Fruit fly (Drosophila melanogaster) whole organism, embryonic: ENCODE data around the gene CG17239.

Experiments
- Ada2b ChIP-seq: fragments of 200-800 bp; sonication (Bioruptor generic); IDR thresholded peaks from 2 replicates; pipeline ENCODE4 v1.3.6; 2022; ENCODE audit warnings: missing biosample characterization, missing genetic modification characterization
- BEAF-32 ChIP-seq: fragments of 200-800 bp; sonication (Bioruptor generic); optimal IDR thresholded peaks from 3 replicates; lab custom pipeline; 2017; ENCODE audit warnings: missing biosample characterization, missing genetic modification characterization, mild to moderate bottlenecking, moderate library complexity, missing genetic modification reagents
- CG10209 ChIP-seq: fragments of 200-800 bp; sonication (Bioruptor generic); optimal IDR thresholded peaks from 3 replicates; lab custom pipeline; 2017; ENCODE audit warnings: missing biosample characterization, mild to moderate bottlenecking, missing genetic modification characterization, missing genetic modification reagents
- CG10979 ChIP-seq: fragments of 200-800 bp; sonication (Bioruptor generic); optimal IDR thresholded peaks from 2 replicates; lab custom pipeline; 2018; ENCODE audit warnings: missing biosample characterization, mild to moderate bottlenecking, missing genetic modification characterization, moderate library complexity
- CG11504 ChIP-seq: fragments of 200-800 bp; sonication (Bioruptor generic); optimal IDR thresholded peaks from 3 replicates; lab custom pipeline; 2019; ENCODE audit warnings: missing biosample characterization, mild to moderate bottlenecking, missing genetic modification characterization, moderate library complexity
- CG15514 ChIP-seq: fragments of 200-800 bp; sonication (Bioruptor generic); optimal IDR thresholded peaks from 3 replicates; lab custom pipeline; 2017; ENCODE audit warnings: missing biosample characterization, missing genetic modification characterization, mild to moderate bottlenecking, moderate library complexity, missing genetic modification reagents
- CG16863 ChIP-seq: fragments of 200-800 bp; sonication (Bioruptor generic); optimal IDR thresholded peaks from 3 replicates; lab custom pipeline; 2016; ENCODE audit warnings: missing biosample characterization, missing genetic modification characterization
- CG17359 ChIP-seq: fragments of 200-800 bp; sonication (Bioruptor generic); optimal IDR thresholded peaks from 3 replicates; lab custom pipeline; 2018; ENCODE audit warnings: missing biosample characterization, mild to moderate bottlenecking, missing genetic modification characterization, moderate library complexity
- CG17361 ChIP-seq: fragments of 200-800 bp; sonication (Bioruptor generic); IDR thresholded peaks from 3 replicates; pipeline ENCODE4 v1.3.6; 2022; ENCODE audit warnings: missing biosample characterization, missing genetic modification characterization
- CG18011 ChIP-seq: fragments of 200-800 bp; sonication (Bioruptor generic); optimal IDR thresholded peaks from 2 replicates; lab custom pipeline; 2017; ENCODE audit warnings: missing biosample characterization, missing genetic modification characterization, mild to moderate bottlenecking, moderate library complexity, missing genotype
- CG3407 ChIP-seq: fragments of 200-800 bp; sonication (Bioruptor generic); optimal IDR thresholded peaks from 2 replicates; lab custom pipeline; 2018; ENCODE audit warnings: missing biosample characterization, mild to moderate bottlenecking, missing genetic modification characterization
- CG4404 ChIP-seq: fragments of 200-800 bp; sonication (Bioruptor generic); IDR thresholded peaks from 2 replicates; pipeline ENCODE4 v1.3.6; 2022; ENCODE audit warnings: missing biosample characterization, missing genetic modification characterization
- CG5180 ChIP-seq: fragments of 200-800 bp; sonication (Bioruptor generic); optimal IDR thresholded peaks from 3 replicates; lab custom pipeline; 2017; ENCODE audit warnings: missing biosample characterization, missing genetic modification characterization, mild to moderate bottlenecking, moderate library complexity, missing genetic modification reagents
- CG8478 ChIP-seq: fragments of >200 bp; optimal IDR thresholded peaks from 2 replicates; lab custom pipeline; 2018
- CG8924 ChIP-seq: fragments of 200-800 bp; optimal IDR thresholded peaks from 3 replicates; lab custom pipeline; 2019; ENCODE audit warnings: missing biosample characterization, mild to moderate bottlenecking, missing genetic modification characterization, moderate library complexity
- Doc2 ChIP-seq: fragments of 200-800 bp; sonication (Bioruptor generic); IDR thresholded peaks from 2 replicates; pipeline ENCODE4 v1.3.6; 2022; ENCODE audit warnings: missing biosample characterization, missing genetic modification characterization
- Eip74EF ChIP-seq, 2 experiments: fragments of 200-800 bp in 1 of 2; fragments of >200 bp in 1 of 2; sonication (Bioruptor generic) in 1 of 2; optimal IDR thresholded peaks; 2 replicates each; lab custom pipeline; 2017 to 2019; ENCODE audit warnings: missing biosample characterization in 2 of 2, missing genetic modification characterization in 2 of 2, mild to moderate bottlenecking in 1 of 2, moderate library complexity in 1 of 2
- Myb ChIP-seq: fragments of 200-800 bp; sonication (Bioruptor generic); optimal IDR thresholded peaks from 2 replicates; lab custom pipeline; 2016; ENCODE audit warnings: missing biosample characterization, missing genetic modification characterization
- Nf-YB ChIP-seq: fragments of 200-800 bp; sonication (Bioruptor generic); optimal IDR thresholded peaks from 3 replicates; lab custom pipeline; 2019; ENCODE audit warnings: missing biosample characterization, mild to moderate bottlenecking, missing genetic modification characterization, moderate library complexity
- Oli ChIP-seq: fragments of 200-800 bp; sonication (Bioruptor generic); optimal IDR thresholded peaks from 2 replicates; lab custom pipeline; 2018; ENCODE audit warnings: missing biosample characterization, mild to moderate bottlenecking, missing genetic modification characterization, moderate library complexity
- PHDP ChIP-seq: fragments of 200-800 bp; sonication (Bioruptor generic); optimal IDR thresholded peaks from 3 replicates; lab custom pipeline; 2018; ENCODE audit warnings: missing biosample characterization, mild to moderate bottlenecking, missing genetic modification characterization, moderate library complexity
- Pdp1 ChIP-seq, 2 experiments: fragments of 200-800 bp; sonication (Bioruptor generic); optimal IDR thresholded peaks; 3 replicates each; lab custom pipeline; 2016; ENCODE audit warnings: missing biosample characterization in 2 of 2, missing genetic modification characterization in 2 of 2, mild to moderate bottlenecking in 1 of 2, moderate library complexity in 1 of 2
- Side ChIP-seq: fragments of 200-800 bp; sonication (Bioruptor generic); optimal IDR thresholded peaks from 2 replicates; lab custom pipeline; 2016; ENCODE audit warnings: missing biosample characterization, missing genetic modification characterization
- Sry-β ChIP-seq: fragments of 200-800 bp; sonication (Bioruptor generic); optimal IDR thresholded peaks from 2 replicates; lab custom pipeline; 2018; ENCODE audit warnings: missing biosample characterization, mild to moderate bottlenecking, missing genetic modification characterization, moderate library complexity
- Trl ChIP-seq, 3 experiments: fragments of >200 bp in 2 of 3; fragments of 200-800 bp in 1 of 3; sonication (Bioruptor generic) in 1 of 3; optimal IDR thresholded peaks; 2 replicates in 1 of 3; 3 replicates in 2 of 3; lab custom pipeline; 2016 to 2017; ENCODE audit warnings: missing biosample characterization in 1 of 3, missing genetic modification characterization in 1 of 3
- ab ChIP-seq: fragments of 200-800 bp; sonication (Bioruptor generic); optimal IDR thresholded peaks from 2 replicates; lab custom pipeline; 2016; ENCODE audit warnings: missing biosample characterization, missing genetic modification characterization
- aop ChIP-seq: fragments of 200-800 bp; sonication (Bioruptor generic); IDR thresholded peaks from 2 replicates; pipeline ENCODE4 v1.3.6; 2022; ENCODE audit warnings: missing biosample characterization, missing genetic modification characterization
- ara ChIP-seq: fragments of 200-800 bp; sonication (Bioruptor generic); IDR thresholded peaks from 2 replicates; pipeline ENCODE4 v1.3.6; 2022; ENCODE audit warnings: missing biosample characterization, missing genetic modification characterization
- ase ChIP-seq: fragments of 200-800 bp; sonication (Bioruptor generic); IDR thresholded peaks from 3 replicates; pipeline ENCODE4 v1.3.6; 2022; ENCODE audit warnings: missing biosample characterization, missing genetic modification characterization
- chinmo ChIP-seq: fragments of 200-800 bp; sonication (Bioruptor generic); IDR thresholded peaks from 4 replicates; pipeline ENCODE4 v1.3.6; 2022; ENCODE audit warnings: missing biosample characterization, missing genetic modification characterization; ENCODE audit not compliant: partially characterized antibody
- emc ChIP-seq: fragments of 200-800 bp; sonication (Bioruptor generic); optimal IDR thresholded peaks from 2 replicates; lab custom pipeline; 2016; ENCODE audit warnings: missing biosample characterization, missing genetic modification characterization
- en ChIP-seq: fragments of 200-800 bp; sonication (Bioruptor generic); optimal IDR thresholded peaks from 2 replicates; lab custom pipeline; 2016; ENCODE audit warnings: missing biosample characterization, missing genetic modification characterization
- fru ChIP-seq: fragments of >200 bp; optimal IDR thresholded peaks from 2 replicates; lab custom pipeline; 2017
- gcm ChIP-seq: fragments of 200-800 bp; sonication (Bioruptor generic); optimal IDR thresholded peaks from 2 replicates; lab custom pipeline; 2019; ENCODE audit warnings: missing biosample characterization, mild to moderate bottlenecking, missing genetic modification characterization, moderate library complexity
- gro ChIP-seq: fragments of 200-800 bp; sonication (Bioruptor generic); optimal IDR thresholded peaks from 2 replicates; lab custom pipeline; 2016; ENCODE audit warnings: missing biosample characterization, missing genetic modification characterization
- her ChIP-seq: fragments of 200-800 bp; sonication (Bioruptor generic); optimal IDR thresholded peaks from 2 replicates; lab custom pipeline; 2016; ENCODE audit warnings: missing biosample characterization, missing genetic modification characterization
- hkb ChIP-seq, 2 experiments: fragments of 200-800 bp in 1 of 2; fragments of >200 bp in 1 of 2; sonication (Bioruptor generic) in 1 of 2; IDR thresholded peaks in 1 of 2; optimal IDR thresholded peaks in 1 of 2; 2 replicates each; pipeline versions ENCODE4 v1.3.6 to Lab custom; 2017 to 2022; ENCODE audit warnings: missing biosample characterization in 1 of 2, missing genetic modification characterization in 1 of 2
- kah ChIP-seq: fragments of 200-800 bp; sonication (Bioruptor generic); optimal IDR thresholded peaks from 2 replicates; lab custom pipeline; 2018; ENCODE audit warnings: missing biosample characterization, mild to moderate bottlenecking, missing genetic modification characterization
- klu ChIP-seq: fragments of 200-800 bp; sonication (Bioruptor generic); IDR thresholded peaks from 2 replicates; pipeline ENCODE4 v1.3.6; 2022; ENCODE audit warnings: missing biosample characterization, missing genetic modification characterization
- lmd ChIP-seq: fragments of 200-800 bp; sonication (Bioruptor generic); IDR thresholded peaks from 2 replicates; pipeline ENCODE4 v1.3.6; 2022; ENCODE audit warnings: missing biosample characterization, missing genetic modification characterization
- mam ChIP-seq: fragments of 200-800 bp; sonication (Bioruptor generic); optimal IDR thresholded peaks from 3 replicates; lab custom pipeline; 2016; ENCODE audit warnings: missing biosample characterization, missing genetic modification characterization
- onecut ChIP-seq: fragments of 200-800 bp; sonication (Bioruptor generic); IDR thresholded peaks from 2 replicates; pipeline ENCODE4 v1.3.6; 2022; ENCODE audit warnings: missing biosample characterization, missing genetic modification characterization
- pfk ChIP-seq: fragments of 200-800 bp; sonication (Bioruptor generic); optimal IDR thresholded peaks from 2 replicates; lab custom pipeline; 2018; ENCODE audit warnings: missing biosample characterization, mild to moderate bottlenecking, missing genetic modification characterization, moderate library complexity
- rib ChIP-seq: fragments of 200-800 bp; sonication (Bioruptor generic); IDR thresholded peaks from 2 replicates; pipeline ENCODE4 v1.3.6; 2022; ENCODE audit warnings: missing biosample characterization, missing genetic modification characterization
- scrt ChIP-seq: fragments of 200-800 bp; sonication (Bioruptor generic); optimal IDR thresholded peaks from 2 replicates; lab custom pipeline; 2018; ENCODE audit warnings: missing biosample characterization, mild to moderate bottlenecking, missing genetic modification characterization, moderate library complexity
- stc ChIP-seq: fragments of 200-800 bp; sonication (Bioruptor generic); IDR thresholded peaks from 2 replicates; pipeline ENCODE4 v1.3.6; 2022; ENCODE audit warnings: missing biosample characterization, missing genetic modification characterization
- tna ChIP-seq: fragments of 200-800 bp; sonication (Bioruptor generic); IDR thresholded peaks from 2 replicates; pipeline ENCODE4 v1.3.6; 2022; ENCODE audit warnings: missing biosample characterization, missing genetic modification characterization; ENCODE audit not compliant: partially characterized antibody
- vnd ChIP-seq: fragments of 200-800 bp; sonication (Bioruptor generic); IDR thresholded peaks from 3 replicates; pipeline ENCODE4 v1.3.6; 2022; ENCODE audit warnings: missing biosample characterization, missing genetic modification characterization; ENCODE audit not compliant: partially characterized antibody
- wdn ChIP-seq: fragments of 200-800 bp; sonication (Bioruptor generic); IDR thresholded peaks from 2 replicates; pipeline ENCODE4 v1.3.6; 2022; ENCODE audit warnings: missing biosample characterization, missing genetic modification characterization

CG17239 gene

DNA sequence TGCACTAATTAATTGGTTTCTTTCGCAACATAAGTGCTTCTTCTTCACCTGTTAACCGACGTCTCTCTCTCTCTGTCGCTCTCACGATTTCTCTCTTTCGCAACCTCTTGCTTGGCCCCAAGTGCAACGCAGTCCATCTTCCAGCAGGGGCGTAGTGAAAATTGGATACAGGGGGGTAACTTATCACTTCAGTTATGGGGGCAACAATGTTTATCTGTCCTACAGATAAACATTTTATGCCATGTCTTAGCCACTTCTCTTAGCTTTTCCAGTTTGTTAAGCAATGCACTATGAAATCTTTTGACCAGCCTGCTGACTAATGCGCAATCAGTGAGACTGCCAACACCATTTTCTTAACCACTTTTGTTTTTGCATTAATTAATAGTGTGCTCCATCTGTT is 24.8 kb downstream of the CG17239 start (continued):
- TF ChIP-seq mam (peak; percentile 6), wdn (no peak), CG16863 (GFP tag; lab: Kevin White, UChicago) (peak; percentile 42), Oli (tag; lab: Kevin White, UChicago) (peak; percentile 64), lmd (GFP tag; lab: Robert Waterston, UW) (peak; percentile 29; the same call in 1 of the 2 replicates), Doc2 (no peak), CG17361 (GFP tag; lab: Robert Waterston, UW) (0 out of 3 replicates have a peak, but pooled peaks have one; percentile 22), BEAF-32 (no peak), Side (GFP tag; lab: Kevin White, UChicago) (peak; percentile 6), Myb (GFP tag; lab: Kevin White, UChicago) (no peak), Nf-YB (no peak), gro (GFP tag; lab: Kevin White, UChicago) (no peak), tna (GFP tag; lab: Robert Waterston, UW) (no peak), ab (GFP tag; lab: Kevin White, UChicago) (no peak), CG3407 (GFP tag; lab: Kevin White, UChicago) (peak; percentile 38), vnd (no peak), hkb (optimal IDR thresholded peaks at IDR 0.05; lab: Kevin White, UChicago) (no peak), hkb (GFP tag; IDR thresholded peaks at IDR 0.05; lab: Robert Waterston, UW) (peak; percentile 73), Ada2b (peak; percentile 16; the same call in 1 of the 2 replicates), en (GFP tag; lab: Kevin White, UChicago) (no peak), PHDP (tag; lab: Kevin White, UChicago) (peak; percentile 51), CG4404 (no peak), CG17359 (tag; lab: Kevin White, UChicago) (peak; percentile 65), CG8478 (no peak), stc (peak; percentile 72; the same call in 1 of the 2 replicates), her (GFP tag; lab: Kevin White, UChicago) (no peak), Sry-β (GFP tag; lab: Kevin White, UChicago) (no peak), CG8924 (tag; lab: Kevin White, UChicago) (peak; percentile 14), Trl (optimal IDR thresholded peaks at IDR 0.05; lab: Kevin White, UChicago) (peak; percentile 43 to 50), Trl (GFP tag; optimal IDR thresholded peaks at IDR 0.05; lab: Kevin White, UChicago) (no peak), aop (GFP tag; lab: Robert Waterston, UW) (no peak), CG11504 (tag; lab: Kevin White, UChicago) (no peak), CG10209 (GFP tag; lab: Kevin White, UChicago) (peak; percentile 19), pfk (GFP tag; lab: Kevin White, UChicago) (no peak), CG10979 (tag; lab: Kevin White, UChicago) (peak; percentile 28), kah (GFP tag; lab: Kevin White, UChicago) (peak; percentile 2), klu (GFP tag; lab: Robert Waterston, UW) (no peak), ase (GFP tag; lab: Robert Waterston, UW) (peak; percentile 74; the same call in 2 of the 3 replicates), CG18011 (GFP tag; lab: Kevin White, UChicago) (peak; percentile 18), chinmo (GFP tag; lab: Robert Waterston, UW) (0 out of 4 replicates have a peak, but pooled peaks have one; percentile 45), ara (GFP tag; lab: Robert Waterston, UW) (peak; percentile 71), onecut (peak; percentile 47), rib (GFP tag; lab: Robert Waterston, UW) (no peak), CG15514 (GFP tag; lab: Kevin White, UChicago) (no peak), scrt (GFP tag; lab: Kevin White, UChicago) (no peak), Eip74EF (GFP tag; optimal IDR thresholded peaks at IDR 0.05; lab: Kevin White, UChicago) (no peak), Pdp1 (GFP tag; optimal IDR thresholded peaks at IDR 0.05; lab: Kevin White, UChicago) (peak; percentile 17 to 24), gcm (GFP tag; lab: Kevin White, UChicago) (peak; percentile 46), CG5180 (peak; percentile 41), fru (lab: Kevin White, UChicago) (no peak), emc (GFP tag; lab: Kevin White, UChicago) (no peak)
